Worm (Caenorhabditis elegans) whole organism, young adult: ENCODE measurements around the gene str-140.

Source experiments
- hmg-1.2 ChIP-seq: fragments of 200-800 bp; sonication (Bioruptor generic); IDR thresholded peaks from 2 replicates; pipeline ENCODE4 v1.3.6; 2022; ENCODE audit warnings: missing genetic modification reagents, missing genetic modification characterization, missing compliant biosample characterization
- ztf-18 ChIP-seq: sonication (generic microtip); optimal IDR thresholded peaks from 2 replicates; lab custom pipeline; 2016; ENCODE audit warnings: missing genotype, mild to moderate bottlenecking, missing genetic modification characterization, missing compliant biosample characterization

ce11 chrV:8022040-8022439, 45.7 kb downstream of the str-140 start, which contains the start of gene ech-3:
- TF ChIP-seq ztf-18 (tag; lab: Kevin White, UChicago) = no peak
- peak; percentile 30; the same call in 1 of the 2 replicates for TF ChIP-seq hmg-1.2 (GFP tag; lab: Robert Waterston, UW)
